Fruit fly (Drosophila melanogaster) whole organism, embryonic: ENCODE data around the gene CG13455.
A peak's percentile ranks its signal among the peaks of the same experiment; 100 is the strongest.

Experiments
- Aef1 ChIP-seq: fragments of 200-800 bp; sonication (Bioruptor generic); IDR thresholded peaks from 3 replicates; pipeline ENCODE4 v1.3.6; 2022; ENCODE audit warnings: missing biosample characterization, missing genetic modification characterization
- BEAF-32 ChIP-seq: fragments of 200-800 bp; sonication (Bioruptor generic); optimal IDR thresholded peaks from 3 replicates; lab custom pipeline; 2017; ENCODE audit warnings: missing biosample characterization, missing genetic modification characterization, mild to moderate bottlenecking, moderate library complexity, missing genetic modification reagents
- CG10147 ChIP-seq: fragments of 200-800 bp; sonication (Bioruptor generic); optimal IDR thresholded peaks from 2 replicates; lab custom pipeline; 2019; ENCODE audit warnings: missing biosample characterization, mild to moderate bottlenecking, missing genetic modification characterization, moderate library complexity
- CG11695 ChIP-seq: fragments of 200-800 bp; sonication (Bioruptor generic); IDR thresholded peaks from 3 replicates; pipeline ENCODE4 v1.3.6; 2022; ENCODE audit warnings: missing biosample characterization, missing genetic modification characterization
- CG13775 ChIP-seq: fragments of 200-800 bp; sonication (Bioruptor generic); optimal IDR thresholded peaks from 3 replicates; lab custom pipeline; 2017; ENCODE audit warnings: missing biosample characterization, mild to moderate bottlenecking, missing genetic modification characterization
- CG13894 ChIP-seq: fragments of 200-800 bp; sonication (Bioruptor generic); optimal IDR thresholded peaks from 3 replicates; lab custom pipeline; 2018; ENCODE audit warnings: missing biosample characterization, mild to moderate bottlenecking, missing genetic modification characterization, moderate library complexity
- CG14710 ChIP-seq: fragments of 200-800 bp; sonication (Bioruptor generic); optimal IDR thresholded peaks from 3 replicates; lab custom pipeline; 2019; ENCODE audit warnings: missing biosample characterization, mild to moderate bottlenecking, missing genetic modification characterization, moderate library complexity
- CG17385 ChIP-seq: fragments of 200-800 bp; sonication (Bioruptor generic); optimal IDR thresholded peaks from 3 replicates; lab custom pipeline; 2018; ENCODE audit warnings: missing biosample characterization, mild to moderate bottlenecking, missing genetic modification characterization
- CG17829 ChIP-seq: fragments of 200-800 bp; optimal IDR thresholded peaks from 2 replicates; lab custom pipeline; 2019; ENCODE audit warnings: missing biosample characterization, mild to moderate bottlenecking, missing genetic modification characterization, moderate library complexity
- CG18764 ChIP-seq: fragments of 200-800 bp; sonication (Bioruptor generic); optimal IDR thresholded peaks from 3 replicates; lab custom pipeline; 2016; ENCODE audit warnings: missing biosample characterization, missing genetic modification characterization
- CG2875 ChIP-seq: fragments of 200-800 bp; sonication (Bioruptor generic); optimal IDR thresholded peaks from 2 replicates; lab custom pipeline; 2017; ENCODE audit warnings: missing biosample characterization, mild to moderate bottlenecking, missing genetic modification characterization, missing genetic modification reagents
- CG30020 ChIP-seq: fragments of 200-800 bp; optimal IDR thresholded peaks from 2 replicates; lab custom pipeline; 2019; ENCODE audit warnings: missing biosample characterization, mild to moderate bottlenecking, missing genetic modification characterization, moderate library complexity
- CG33557 ChIP-seq: fragments of 200-800 bp; sonication (Bioruptor generic); optimal IDR thresholded peaks from 2 replicates; lab custom pipeline; 2019; ENCODE audit warnings: missing biosample characterization, mild to moderate bottlenecking, missing genetic modification characterization, moderate library complexity
- CG7987 ChIP-seq: fragments of 200-800 bp; sonication (Bioruptor generic); optimal IDR thresholded peaks from 2 replicates; lab custom pipeline; 2018; ENCODE audit warnings: missing biosample characterization, mild to moderate bottlenecking, missing genetic modification characterization, moderate library complexity
- CG8290 ChIP-seq, 3 experiments: fragments of 200-800 bp; sonication (Bioruptor generic); optimal IDR thresholded peaks; 2 replicates each; lab custom pipeline; 2016 to 2019; ENCODE audit warnings: missing biosample characterization in 3 of 3, missing genetic modification characterization in 3 of 3, mild to moderate bottlenecking in 2 of 3, moderate library complexity in 1 of 3
- CG9797 ChIP-seq: fragments of 200-800 bp; sonication (Bioruptor generic); optimal IDR thresholded peaks from 3 replicates; lab custom pipeline; 2018; ENCODE audit warnings: missing biosample characterization, mild to moderate bottlenecking, missing genetic modification characterization
- Dp ChIP-seq: fragments of 200-800 bp; sonication (Bioruptor generic); optimal IDR thresholded peaks from 2 replicates; lab custom pipeline; 2018; ENCODE audit warnings: missing biosample characterization, mild to moderate bottlenecking, missing genetic modification characterization, moderate library complexity
- Dref ChIP-seq: fragments of 200-800 bp; sonication (Bioruptor generic); IDR thresholded peaks from 2 replicates; pipeline ENCODE4 v1.3.6; 2022; ENCODE audit warnings: missing biosample characterization, missing genetic modification characterization
- GATAe ChIP-seq: fragments of 200-800 bp; sonication (Bioruptor generic); conservative IDR thresholded peaks from 2 replicates; pipeline ENCODE4 v1.3.6; 2022; ENCODE audit warnings: missing biosample characterization, missing genetic modification characterization
- Gsc ChIP-seq: fragments of 200-800 bp; sonication (Bioruptor generic); IDR thresholded peaks from 2 replicates; pipeline ENCODE4 v1.3.6; 2022; ENCODE audit warnings: missing biosample characterization, missing genetic modification characterization
- HLH4C ChIP-seq: fragments of 200-800 bp; sonication (Bioruptor generic); IDR thresholded peaks from 3 replicates; pipeline ENCODE4 v1.3.6; 2022; ENCODE audit warnings: missing biosample characterization, missing genetic modification characterization; ENCODE audit not compliant: partially characterized antibody
- HmgZ ChIP-seq: fragments of 200-800 bp; sonication (Bioruptor generic); optimal IDR thresholded peaks from 2 replicates; lab custom pipeline; 2018; ENCODE audit warnings: missing biosample characterization, mild to moderate bottlenecking, missing genetic modification characterization
- Scr ChIP-seq: fragments of 200-800 bp; sonication (Bioruptor generic); IDR thresholded peaks from 2 replicates; pipeline ENCODE4 v1.3.6; 2022; ENCODE audit warnings: missing biosample characterization, missing genetic modification characterization; ENCODE audit not compliant: partially characterized antibody
- amos ChIP-seq: fragments of 200-800 bp; sonication (Bioruptor generic); IDR thresholded peaks from 2 replicates; pipeline ENCODE4 v1.3.6; 2022; ENCODE audit warnings: missing biosample characterization, missing genetic modification characterization; ENCODE audit not compliant: partially characterized antibody
- bab2 ChIP-seq: fragments of 200-800 bp; sonication (Bioruptor generic); optimal IDR thresholded peaks from 2 replicates; lab custom pipeline; 2016; ENCODE audit warnings: missing biosample characterization, missing genetic modification characterization
- bigmax ChIP-seq: fragments of 200-800 bp; sonication (Bioruptor generic); optimal IDR thresholded peaks from 2 replicates; lab custom pipeline; 2018; ENCODE audit warnings: missing biosample characterization, mild to moderate bottlenecking, missing genetic modification characterization
- caup ChIP-seq: fragments of 200-800 bp; sonication (Bioruptor generic); optimal IDR thresholded peaks from 3 replicates; lab custom pipeline; 2017; ENCODE audit warnings: missing biosample characterization, mild to moderate bottlenecking, missing genetic modification characterization, moderate library complexity; ENCODE audit not compliant: severe bottlenecking
- cwo ChIP-seq: fragments of 200-800 bp; sonication (Bioruptor generic); optimal IDR thresholded peaks from 3 replicates; lab custom pipeline; 2017; ENCODE audit warnings: missing biosample characterization, missing genetic modification characterization, mild to moderate bottlenecking, moderate library complexity, missing genetic modification reagents
- dmrt11E ChIP-seq: fragments of 200-800 bp; sonication (Bioruptor generic); optimal IDR thresholded peaks from 3 replicates; lab custom pipeline; 2018; ENCODE audit warnings: missing biosample characterization, mild to moderate bottlenecking, missing genetic modification characterization, moderate library complexity
- dmrt99B ChIP-seq: fragments of 200-800 bp; sonication (Bioruptor generic); optimal IDR thresholded peaks from 2 replicates; lab custom pipeline; 2018; ENCODE audit warnings: missing biosample characterization, mild to moderate bottlenecking, missing genetic modification characterization, moderate library complexity
- exex ChIP-seq: fragments of 200-800 bp; sonication (Bioruptor generic); optimal IDR thresholded peaks from 4 replicates; lab custom pipeline; 2018; ENCODE audit warnings: missing biosample characterization, mild to moderate bottlenecking, missing genetic modification characterization, moderate library complexity
- grn ChIP-seq: fragments of 200-800 bp; sonication (Bioruptor generic); optimal IDR thresholded peaks from 3 replicates; lab custom pipeline; 2017; ENCODE audit warnings: missing biosample characterization, missing genetic modification characterization
- hbn ChIP-seq: fragments of 200-800 bp; sonication (Bioruptor generic); IDR thresholded peaks from 2 replicates; pipeline ENCODE4 v1.3.6; 2022; ENCODE audit warnings: missing biosample characterization, missing genetic modification characterization; ENCODE audit not compliant: partially characterized antibody
- jigr1 ChIP-seq: fragments of 200-800 bp; sonication (Bioruptor generic); IDR thresholded peaks from 3 replicates; pipeline ENCODE4 v1.3.6; 2022; ENCODE audit warnings: missing biosample characterization, missing genetic modification characterization
- jing ChIP-seq: fragments of 200-800 bp; sonication (Bioruptor generic); optimal IDR thresholded peaks from 2 replicates; lab custom pipeline; 2018; ENCODE audit warnings: missing biosample characterization, mild to moderate bottlenecking, missing genetic modification characterization
- lbe ChIP-seq: fragments of 200-800 bp; sonication (Bioruptor generic); optimal IDR thresholded peaks from 2 replicates; lab custom pipeline; 2016; ENCODE audit warnings: missing biosample characterization, mild to moderate bottlenecking, missing genetic modification characterization
- nerfin-2 ChIP-seq: fragments of 200-800 bp; sonication (Bioruptor generic); IDR thresholded peaks from 2 replicates; pipeline ENCODE4 v1.3.6; 2022; ENCODE audit warnings: missing biosample characterization, missing genetic modification characterization; ENCODE audit not compliant: partially characterized antibody
- org-1 ChIP-seq: fragments of 200-800 bp; sonication (Bioruptor generic); optimal IDR thresholded peaks from 2 replicates; lab custom pipeline; 2017; ENCODE audit warnings: missing biosample characterization, missing genetic modification characterization
- pfk ChIP-seq: fragments of 200-800 bp; sonication (Bioruptor generic); optimal IDR thresholded peaks from 2 replicates; lab custom pipeline; 2018; ENCODE audit warnings: missing biosample characterization, mild to moderate bottlenecking, missing genetic modification characterization, moderate library complexity
- phol ChIP-seq: fragments of 200-800 bp; sonication (Bioruptor generic); optimal IDR thresholded peaks from 3 replicates; lab custom pipeline; 2018; ENCODE audit warnings: missing biosample characterization, mild to moderate bottlenecking, missing genetic modification characterization, moderate library complexity
- pzg ChIP-seq: fragments of 200-800 bp; sonication (Bioruptor generic); optimal IDR thresholded peaks from 3 replicates; lab custom pipeline; 2018; ENCODE audit warnings: missing biosample characterization, mild to moderate bottlenecking, missing genetic modification characterization, moderate library complexity
- ranshi ChIP-seq: fragments of 200-800 bp; sonication (Bioruptor generic); IDR thresholded peaks from 2 replicates; pipeline ENCODE4 v1.3.6; 2022; ENCODE audit warnings: missing biosample characterization, missing genetic modification characterization
- ro ChIP-seq: fragments of 200-800 bp; sonication (Bioruptor generic); IDR thresholded peaks from 2 replicates; pipeline ENCODE4 v1.3.6; 2022; ENCODE audit warnings: missing biosample characterization, missing genetic modification characterization
- row ChIP-seq: fragments of 200-800 bp; sonication (Bioruptor generic); IDR thresholded peaks from 3 replicates; pipeline ENCODE4 v1.3.6; 2022; ENCODE audit warnings: missing biosample characterization, missing genetic modification characterization
- sd ChIP-seq: fragments of 200-800 bp; sonication (Bioruptor generic); optimal IDR thresholded peaks from 3 replicates; lab custom pipeline; 2018; ENCODE audit warnings: missing biosample characterization, mild to moderate bottlenecking, missing genetic modification characterization, moderate library complexity
- sug ChIP-seq: fragments of 200-800 bp; optimal IDR thresholded peaks from 2 replicates; lab custom pipeline; 2019; ENCODE audit warnings: missing biosample characterization, mild to moderate bottlenecking, missing genetic modification characterization, moderate library complexity
- vnd ChIP-seq: fragments of 200-800 bp; sonication (Bioruptor generic); IDR thresholded peaks from 3 replicates; pipeline ENCODE4 v1.3.6; 2022; ENCODE audit warnings: missing biosample characterization, missing genetic modification characterization; ENCODE audit not compliant: partially characterized antibody
- zf30C ChIP-seq: fragments of 200-800 bp; sonication (Bioruptor generic); optimal IDR thresholded peaks from 3 replicates; lab custom pipeline; 2018; ENCODE audit warnings: missing biosample characterization, mild to moderate bottlenecking, missing genetic modification characterization

The CG13455 gene

dm6 chr3L:15523806-15524346 is 27.5 kb downstream of the CG13455 start, which contains the start of gene CG7945 (continued):
- peak; percentile 17; the same call in 1 of the 3 replicates for TF ChIP-seq row (GFP tag; lab: Robert Waterston, UW)
- peak; percentile 65 for TF ChIP-seq BEAF-32
- no peak for TF ChIP-seq ranshi
- TF ChIP-seq CG8290 (GFP tag; optimal IDR thresholded peaks at IDR 0.05; lab: Kevin White, UChicago): no peak
- peak in 1 of 2 experiments; percentile 23 for TF ChIP-seq CG8290 (tag; optimal IDR thresholded peaks at IDR 0.05; lab: Kevin White, UChicago)
- TF ChIP-seq dmrt99B (tag; lab: Kevin White, UChicago): no peak
- TF ChIP-seq CG30020 (tag; lab: Kevin White, UChicago): peak; percentile 29
- no peak for TF ChIP-seq Gsc (GFP tag; lab: Robert Waterston, UW)
- no peak for TF ChIP-seq zf30C (GFP tag; lab: Kevin White, UChicago)
- TF ChIP-seq CG13894 (tag; lab: Kevin White, UChicago): no peak
- peak; percentile 73; the same call in 1 of the 2 replicates for TF ChIP-seq nerfin-2
- peak; percentile 64; the same call in 1 of the 2 replicates for TF ChIP-seq amos
- peak; percentile 100 for TF ChIP-seq CG14710 (tag; lab: Kevin White, UChicago)
- peak; percentile 23 for TF ChIP-seq CG7987 (GFP tag; lab: Kevin White, UChicago)
- no peak for TF ChIP-seq ro (GFP tag; lab: Robert Waterston, UW)
- peak; percentile 70 for TF ChIP-seq CG9797 (GFP tag; lab: Kevin White, UChicago)
- TF ChIP-seq cwo (GFP tag; lab: Kevin White, UChicago): no peak
- no peak for TF ChIP-seq CG17385 (GFP tag; lab: Kevin White, UChicago)
- no peak for TF ChIP-seq CG18764
- peak; percentile 93 for TF ChIP-seq pzg (GFP tag; lab: Kevin White, UChicago)
- no peak for TF ChIP-seq bigmax (GFP tag; lab: Kevin White, UChicago)
- TF ChIP-seq dmrt11E (tag; lab: Kevin White, UChicago): no peak
- TF ChIP-seq sug (tag; lab: Kevin White, UChicago): peak; percentile 38
- TF ChIP-seq Dref (GFP tag; lab: Robert Waterston, UW): peak; percentile 97
- peak; percentile 29 for TF ChIP-seq exex (tag; lab: Kevin White, UChicago)
- TF ChIP-seq CG10147: peak; percentile 19
- peak; percentile 69 for TF ChIP-seq HmgZ (tag; lab: Kevin White, UChicago)
- no peak for TF ChIP-seq CG13775 (GFP tag; lab: Kevin White, UChicago)
- peak; percentile 61 for TF ChIP-seq Scr (GFP tag; lab: Robert Waterston, UW)
- no peak for TF ChIP-seq bab2 (GFP tag; lab: Kevin White, UChicago)
- TF ChIP-seq sd (tag; lab: Kevin White, UChicago): no peak
- no peak for TF ChIP-seq org-1 (GFP tag; lab: Kevin White, UChicago)
- no peak for TF ChIP-seq CG2875 (GFP tag; lab: Kevin White, UChicago)
- peak; percentile 56 for TF ChIP-seq lbe
- peak; percentile 78 for TF ChIP-seq HLH4C (GFP tag; lab: Robert Waterston, UW)
- no peak for TF ChIP-seq CG11695 (GFP tag; lab: Robert Waterston, UW)
- 0 out of 3 replicates have a peak, but pooled peaks have one; percentile 36 for TF ChIP-seq vnd
- TF ChIP-seq Aef1 (GFP tag; lab: Robert Waterston, UW): no peak
- peak; percentile 98 for TF ChIP-seq Dp (GFP tag; lab: Kevin White, UChicago)
- peak; percentile 63 for TF ChIP-seq hbn (GFP tag; lab: Robert Waterston, UW)
- no peak for TF ChIP-seq jing (GFP tag; lab: Kevin White, UChicago)
- TF ChIP-seq jigr1 (GFP tag; lab: Robert Waterston, UW): no peak
- no peak for TF ChIP-seq pfk (GFP tag; lab: Kevin White, UChicago)
- no peak for TF ChIP-seq CG33557 (GFP tag; lab: Kevin White, UChicago)
- TF ChIP-seq CG17829 (tag; lab: Kevin White, UChicago): peak; percentile 43
- no peak for TF ChIP-seq grn (GFP tag; lab: Kevin White, UChicago)
- no peak for TF ChIP-seq GATAe (GFP tag; lab: Robert Waterston, UW)
- peak; percentile 10 for TF ChIP-seq phol (tag; lab: Kevin White, UChicago)
- TF ChIP-seq caup (GFP tag; lab: Kevin White, UChicago): no peak
